Worm (Caenorhabditis elegans) whole organism, early embryonic: Measurements from ENCODE around the gene parn-1.

Experiments
- B0310.2 ChIP-seq: sonication (generic microtip); optimal IDR thresholded peaks from 2 replicates; lab custom pipeline; 2016; ENCODE audit warnings: mild to moderate bottlenecking, missing genetic modification characterization, missing compliant biosample characterization
- F13C5.2 ChIP-seq: sonication (generic microtip); optimal IDR thresholded peaks from 2 replicates; lab custom pipeline; 2017; ENCODE audit warnings: mild to moderate bottlenecking, missing genetic modification characterization, inconsistent platforms, missing compliant biosample characterization
- aly-1 ChIP-seq: sonication (generic microtip); optimal IDR thresholded peaks from 2 replicates; lab custom pipeline; 2016; ENCODE audit warnings: missing genetic modification characterization, missing compliant biosample characterization
- ama-1 ChIP-seq: fragments of 150-350 bp; optimal IDR thresholded peaks from 2 replicates; lab custom pipeline; 2014
- ceh-13 ChIP-seq: fragments of 200-800 bp; sonication (Bioruptor generic); optimal IDR thresholded peaks from 2 replicates; lab custom pipeline; 2018; ENCODE audit warnings: mild to moderate bottlenecking, missing genetic modification characterization, missing compliant biosample characterization
- ceh-36 ChIP-seq: sonication (generic microtip); optimal IDR thresholded peaks from 2 replicates; lab custom pipeline; 2016; ENCODE audit warnings: missing genetic modification characterization, inconsistent platforms, missing compliant biosample characterization
- ets-7 ChIP-seq: sonication (generic microtip); optimal IDR thresholded peaks from 2 replicates; lab custom pipeline; 2016; ENCODE audit warnings: missing genotype, missing genetic modification characterization, missing compliant biosample characterization
- flt-1 ChIP-seq: fragments of 200-800 bp; sonication (Bioruptor generic); IDR thresholded peaks from 2 replicates; pipeline ENCODE4 v1.3.6; 2022; ENCODE audit warnings: missing genetic modification characterization, missing compliant biosample characterization
- hmbx-1 ChIP-seq: sonication (generic microtip); optimal IDR thresholded peaks from 2 replicates; lab custom pipeline; 2016; ENCODE audit warnings: mild to moderate bottlenecking, missing genetic modification characterization, missing compliant biosample characterization
- hmg-4 ChIP-seq: fragments of 200-800 bp; sonication (Bioruptor generic); optimal IDR thresholded peaks from 2 replicates; lab custom pipeline; 2018; ENCODE audit warnings: mild to moderate bottlenecking, missing genetic modification characterization, missing compliant biosample characterization
- hnd-1 ChIP-seq: sonication (generic microtip); optimal IDR thresholded peaks from 2 replicates; lab custom pipeline; 2016; ENCODE audit warnings: missing genetic modification characterization, missing compliant biosample characterization
- pes-1 ChIP-seq: fragments of 200-800 bp; sonication (Bioruptor generic); IDR thresholded peaks from 2 replicates; pipeline ENCODE4 v1.3.6; 2022; ENCODE audit warnings: missing genetic modification reagents, missing genetic modification characterization, missing compliant biosample characterization
- scrt-1 ChIP-seq: fragments of 200-800 bp; sonication (Bioruptor generic); IDR thresholded peaks from 2 replicates; pipeline ENCODE4 v1.3.6; 2022; ENCODE audit warnings: missing genetic modification characterization, missing compliant biosample characterization
- sea-1 ChIP-seq: fragments of 200-800 bp; sonication (Bioruptor generic); conservative IDR thresholded peaks from 2 replicates; pipeline ENCODE4 v1.3.6; 2022; ENCODE audit warnings: missing genetic modification characterization, missing compliant biosample characterization
- tbx-11 ChIP-seq: fragments of 200-800 bp; sonication (Bioruptor generic); IDR thresholded peaks from 2 replicates; pipeline ENCODE4 v1.3.6; 2022; ENCODE audit warnings: missing genetic modification characterization, missing compliant biosample characterization
- tbx-37 ChIP-seq: fragments of 200-800 bp; sonication (Bioruptor generic); conservative IDR thresholded peaks from 2 replicates; pipeline ENCODE4 v1.3.6; 2022; ENCODE audit warnings: missing genetic modification reagents, missing genetic modification characterization, missing compliant biosample characterization
- tra-4 ChIP-seq: sonication (generic microtip); optimal IDR thresholded peaks from 2 replicates; lab custom pipeline; 2017; ENCODE audit warnings: missing genetic modification characterization, missing compliant biosample characterization

parn-1 gene

ce11 chrV:12695155-12695554 lies at the start of gene parn-1:
Gene parn-1 (minus strand): TSS chrV:12695255.
- TF ChIP-seq tbx-11 (GFP tag; lab: Robert Waterston, UW) = no peak
- no peak for TF ChIP-seq hmbx-1
- TF ChIP-seq F13C5.2 (tag; lab: Kevin White, UChicago) = no peak
- no peak for TF ChIP-seq hmg-4 (GFP tag; lab: Kevin White, UChicago)
- no peak for TF ChIP-seq ama-1 (lab: Kevin White, UChicago)
- TF ChIP-seq ets-7 (tag; lab: Kevin White, UChicago) = no peak
- no peak for TF ChIP-seq flt-1 (GFP tag; lab: Robert Waterston, UW)
- no peak for TF ChIP-seq tra-4
- no peak for TF ChIP-seq ceh-13 (GFP tag; lab: Kevin White, UChicago)
- TF ChIP-seq aly-1 = no peak
- TF ChIP-seq pes-1 (GFP tag; lab: Robert Waterston, UW) = no peak
- TF ChIP-seq ceh-36 (tag; lab: Kevin White, UChicago) = no peak
- no peak for TF ChIP-seq scrt-1 (GFP tag; lab: Robert Waterston, UW)
- TF ChIP-seq B0310.2 (tag; lab: Kevin White, UChicago) = no peak
- TF ChIP-seq sea-1 = no peak
- no peak for TF ChIP-seq hnd-1
- TF ChIP-seq tbx-37 (GFP tag; lab: Robert Waterston, UW) = no peak

ce11 chrV:12743778-12744502 lies 48.9 kb upstream of the parn-1 start:
- TF ChIP-seq hnd-1 = no peak
- TF ChIP-seq ama-1 (lab: Kevin White, UChicago) = no peak
- TF ChIP-seq hmg-4 (GFP tag; lab: Kevin White, UChicago) = no peak
- TF ChIP-seq ceh-36 (tag; lab: Kevin White, UChicago) = no peak
- TF ChIP-seq ceh-13 (GFP tag; lab: Kevin White, UChicago) = no peak
- no peak for TF ChIP-seq ets-7 (tag; lab: Kevin White, UChicago)
- no peak for TF ChIP-seq aly-1
- no peak for TF ChIP-seq hmbx-1
- TF ChIP-seq sea-1 = no peak
- TF ChIP-seq scrt-1 (GFP tag; lab: Robert Waterston, UW) = no peak

ce11 chrV:12741684-12742083 lies 46.6 kb upstream of the parn-1 start, which contains the start of gene hrg-7:
Gene hrg-7 (plus strand): TSS chrV:12742041.
- TF ChIP-seq sea-1 = no peak
- no peak for TF ChIP-seq tra-4
- no peak for TF ChIP-seq hmbx-1
- TF ChIP-seq aly-1 = no peak

- no peak for TF ChIP-seq aly-1
Measured at ce11 chrV:12736166-12736753, 41.2 kb upstream of the parn-1 start, which contains the start of gene cky-1. Gene cky-1 (plus strand): TSS chrV:12736703.

ce11 chrV:12733465-12734248 lies 38.6 kb upstream of the parn-1 start, which contains the start of the genes dhs-21 and xbx-9:
Gene dhs-21 (minus strand): TSS chrV:12733645.
Gene xbx-9 (plus strand): TSS chrV:12734198.
- no peak for TF ChIP-seq flt-1 (GFP tag; lab: Robert Waterston, UW)

ce11 chrV:12732734-12733133 lies 37.7 kb upstream of the parn-1 start:
- TF ChIP-seq tra-4 (no peak), ets-7 (tag; lab: Kevin White, UChicago) (no peak), aly-1 (no peak), ceh-13 (GFP tag; lab: Kevin White, UChicago) (no peak), scrt-1 (GFP tag; lab: Robert Waterston, UW) (no peak), ceh-36 (tag; lab: Kevin White, UChicago) (no peak), sea-1 (no peak), ama-1 (lab: Kevin White, UChicago) (no peak), pes-1 (GFP tag; lab: Robert Waterston, UW) (no peak), hmbx-1 (no peak), flt-1 (GFP tag; lab: Robert Waterston, UW) (no peak), hnd-1 (no peak), F13C5.2 (tag; lab: Kevin White, UChicago) (no peak), hmg-4 (GFP tag; lab: Kevin White, UChicago) (no peak), tbx-37 (GFP tag; lab: Robert Waterston, UW) (no peak)

- TF ChIP-seq F13C5.2 (tag; lab: Kevin White, UChicago) (no peak), scrt-1 (GFP tag; lab: Robert Waterston, UW) (no peak), tbx-11 (GFP tag; lab: Robert Waterston, UW) (no peak), sea-1 (no peak), hmg-4 (GFP tag; lab: Kevin White, UChicago) (no peak), aly-1 (no peak), ama-1 (lab: Kevin White, UChicago) (no peak), tra-4 (no peak), ets-7 (tag; lab: Kevin White, UChicago) (no peak), B0310.2 (tag; lab: Kevin White, UChicago) (no peak), flt-1 (GFP tag; lab: Robert Waterston, UW) (no peak), pes-1 (GFP tag; lab: Robert Waterston, UW) (no peak), hnd-1 (no peak)
Measured at ce11 chrV:12729220-12729619, 34.2 kb upstream of the parn-1 start, which contains the start of gene R11D1.10. Gene R11D1.10 (plus strand): TSS chrV:12729520.
